Fruit fly (Drosophila melanogaster) whole organism, larva: ENCODE data around the gene CG42831.

Experiments
- noc ChIP-seq: fragments of 200-800 bp; sonication (Bioruptor generic); optimal IDR thresholded peaks from 3 replicates; lab custom pipeline; 2019; ENCODE audit warnings: missing biosample characterization, mild to moderate bottlenecking, missing genetic modification characterization, moderate library complexity

Gene CG42831

dm6 chr3L:10837869-10838783, 23.5 kb downstream of the CG42831 start:
- TF ChIP-seq noc (tag; lab: Kevin White, UChicago), result no peak

dm6 chr3L:10840867-10841266, 26.2 kb downstream of the CG42831 start:
- TF ChIP-seq noc (tag; lab: Kevin White, UChicago), result no peak

- no peak for TF ChIP-seq noc (tag; lab: Kevin White, UChicago)
Measured at dm6 chr3L:10841905-10842304, 27.3 kb downstream of the CG42831 start.

dm6 chr3L:10842830-10843229, 28.2 kb downstream of the CG42831 start:
- no peak for TF ChIP-seq noc (tag; lab: Kevin White, UChicago)

dm6 chr3L:10843273-10843672, 28.7 kb downstream of the CG42831 start:
- no peak for TF ChIP-seq noc (tag; lab: Kevin White, UChicago)

dm6 chr3L:10843685-10844084, 29.1 kb downstream of the CG42831 start:
- no peak for TF ChIP-seq noc (tag; lab: Kevin White, UChicago)

dm6 chr3L:10844548-10845530, 30.2 kb downstream of the CG42831 start:
- no peak for TF ChIP-seq noc (tag; lab: Kevin White, UChicago)

dm6 chr3L:10845758-10846157, 31.1 kb downstream of the CG42831 start:
- TF ChIP-seq noc (tag; lab: Kevin White, UChicago), result no peak

dm6 chr3L:10847790-10848492, 33.3 kb downstream of the CG42831 start:
- TF ChIP-seq noc (tag; lab: Kevin White, UChicago), result no peak

dm6 chr3L:10848712-10849377, 34.2 kb downstream of the CG42831 start:
- no peak for TF ChIP-seq noc (tag; lab: Kevin White, UChicago)

dm6 chr3L:10849620-10850302, 35.1 kb downstream of the CG42831 start:
- no peak for TF ChIP-seq noc (tag; lab: Kevin White, UChicago)

- TF ChIP-seq noc (tag; lab: Kevin White, UChicago), result no peak
Measured at dm6 chr3L:10851107-10851762, 36.6 kb downstream of the CG42831 start.

- TF ChIP-seq noc (tag; lab: Kevin White, UChicago), result no peak
Measured at dm6 chr3L:10851853-10852346, 37.3 kb downstream of the CG42831 start.
